Fruit fly (Drosophila melanogaster) ovary, adult (tissue): Measurements from ENCODE around the gene CG4465.

Experiments
- CG17801 ChIP-seq: fragments of 200-800 bp; optimal IDR thresholded peaks from 2 replicates; lab custom pipeline; 2019; ENCODE audit warnings: missing biosample characterization, mild to moderate bottlenecking, missing genetic modification characterization, moderate library complexity; ENCODE audit not compliant: partially characterized antibody

The CG4465 gene

dm6 chr3R:19910302-19911029, 7.2 kb downstream of the CG4465 start:
- no peak for TF ChIP-seq CG17801

- no peak for TF ChIP-seq CG17801
Measured at dm6 chr3R:19909541-19910182, 8.0 kb downstream of the CG4465 start.

- TF ChIP-seq CG17801: no peak
Measured at dm6 chr3R:19908863-19909343, 8.7 kb downstream of the CG4465 start.

dm6 chr3R:19905932-19906439, 11.7 kb downstream of the CG4465 start:
- TF ChIP-seq CG17801: peak; percentile 47

- TF ChIP-seq CG17801: peak; percentile 72
Measured at dm6 chr3R:19904865-19905373, 12.7 kb downstream of the CG4465 start, which contains the start of the genes Surf6 and RhoGAP92B. Gene Surf6, minus strand, starts transcription at chr3R:19904868. Gene RhoGAP92B, plus strand, starts transcription at chr3R:19905164.

dm6 chr3R:19902926-19903739, 14.5 kb downstream of the CG4465 start, which contains the start of gene ClpX:
Gene ClpX, minus strand, starts transcription at chr3R:19903689.
- peak; percentile 54 for TF ChIP-seq CG17801

dm6 chr3R:19902328-19902727, 15.3 kb downstream of the CG4465 start:
- no peak for TF ChIP-seq CG17801

dm6 chr3R:19901742-19902141, 15.9 kb downstream of the CG4465 start:
- TF ChIP-seq CG17801: no peak

dm6 chr3R:19895305-19895704, 22.3 kb downstream of the CG4465 start:
- TF ChIP-seq CG17801: no peak

dm6 chr3R:19892046-19892445, 25.6 kb downstream of the CG4465 start:
- TF ChIP-seq CG17801: peak; percentile 16

dm6 chr3R:19891363-19891762, 26.3 kb downstream of the CG4465 start:
- TF ChIP-seq CG17801: no peak

- TF ChIP-seq CG17801: peak; percentile 2
Measured at dm6 chr3R:19890340-19890998, 27.2 kb downstream of the CG4465 start, which contains the start of gene CG4733. Gene CG4733, plus strand, starts transcription at chr3R:19890689.

dm6 chr3R:19889603-19890187, 27.9 kb downstream of the CG4465 start:
- TF ChIP-seq CG17801: no peak

- TF ChIP-seq CG17801: no peak
Measured at dm6 chr3R:19888156-19888784, 29.4 kb downstream of the CG4465 start, which contains the start of gene ninaE. Gene ninaE, minus strand, starts transcription at chr3R:19888206.

dm6 chr3R:19880431-19880939, 37.2 kb downstream of the CG4465 start:
- peak; percentile 84 for TF ChIP-seq CG17801
